Worm (Caenorhabditis elegans) whole organism, late embryonic: ENCODE results near the gene F57G12.2.

Experiments
- C38D4.7 ChIP-seq: fragments of 200-800 bp; sonication (Bioruptor generic); optimal IDR thresholded peaks from 2 replicates; lab custom pipeline; 2018; ENCODE audit warnings: mild to moderate bottlenecking, missing genetic modification characterization, moderate library complexity, missing compliant biosample characterization
- F13H6.1 ChIP-seq: sonication (generic microtip); optimal IDR thresholded peaks from 2 replicates; lab custom pipeline; 2016; ENCODE audit warnings: missing genetic modification characterization, missing compliant biosample characterization
- ama-1 ChIP-seq: fragments of 150-350 bp; optimal IDR thresholded peaks from 2 replicates; lab custom pipeline; 2014
- ceh-14 ChIP-seq: sonication (generic microtip); optimal IDR thresholded peaks from 2 replicates; lab custom pipeline; 2016; ENCODE audit warnings: missing genotype, missing genetic modification characterization, missing compliant biosample characterization
- ceh-18 ChIP-seq: sonication (generic microtip); optimal IDR thresholded peaks from 2 replicates; lab custom pipeline; 2016; ENCODE audit warnings: missing genetic modification characterization, missing compliant biosample characterization
- ceh-19 ChIP-seq: fragments of 200-800 bp; sonication (Bioruptor generic); optimal IDR thresholded peaks from 2 replicates; lab custom pipeline; 2018; ENCODE audit warnings: mild to moderate bottlenecking, missing genetic modification characterization, missing compliant biosample characterization
- ceh-31 ChIP-seq: sonication (generic microtip); optimal IDR thresholded peaks from 2 replicates; lab custom pipeline; 2016; ENCODE audit warnings: missing genetic modification characterization, missing compliant biosample characterization
- ceh-34 ChIP-seq: sonication (generic microtip); optimal IDR thresholded peaks from 2 replicates; lab custom pipeline; 2016; ENCODE audit warnings: mild to moderate bottlenecking, missing genetic modification characterization, missing compliant biosample characterization
- ceh-45 ChIP-seq: fragments of 200-800 bp; sonication (Bioruptor generic); IDR thresholded peaks from 2 replicates; pipeline ENCODE4 v1.3.6; 2022; ENCODE audit warnings: missing genetic modification reagents, missing genetic modification characterization, missing compliant biosample characterization
- ceh-9 ChIP-seq: sonication (generic microtip); optimal IDR thresholded peaks from 2 replicates; lab custom pipeline; 2016; ENCODE audit warnings: mild to moderate bottlenecking, missing genetic modification characterization, inconsistent platforms, missing compliant biosample characterization
- dmd-4 ChIP-seq: sonication (generic microtip); optimal IDR thresholded peaks from 2 replicates; lab custom pipeline; 2016; ENCODE audit warnings: borderline replicate concordance, missing genetic modification characterization, missing compliant biosample characterization
- dve-1 ChIP-seq: sonication (generic microtip); optimal IDR thresholded peaks from 2 replicates; lab custom pipeline; 2017; ENCODE audit warnings: antibody characterized with exemption, mild to moderate bottlenecking, missing genetic modification characterization, missing compliant biosample characterization
- fax-1 ChIP-seq: sonication (generic microtip); optimal IDR thresholded peaks from 2 replicates; lab custom pipeline; 2016; ENCODE audit warnings: missing genotype, missing genetic modification characterization, missing compliant biosample characterization
- fkh-10 ChIP-seq: fragments of 150-350 bp; optimal IDR thresholded peaks from 2 replicates; lab custom pipeline; 2014; ENCODE audit warnings: missing biosample characterization, missing genetic modification reagents, missing genetic modification characterization
- hlh-13 ChIP-seq: fragments of 200-800 bp; sonication (Bioruptor generic); optimal IDR thresholded peaks from 2 replicates; lab custom pipeline; 2018; ENCODE audit warnings: mild to moderate bottlenecking, missing genetic modification characterization, missing compliant biosample characterization
- hlh-30 ChIP-seq: sonication (generic microtip); optimal IDR thresholded peaks from 2 replicates; lab custom pipeline; 2017; ENCODE audit warnings: antibody characterized with exemption, missing genetic modification characterization, missing compliant biosample characterization; ENCODE audit not compliant: insufficient read depth
- hlh-6 ChIP-seq: sonication (generic microtip); optimal IDR thresholded peaks from 2 replicates; lab custom pipeline; 2016; ENCODE audit warnings: missing genotype, missing genetic modification characterization, missing compliant biosample characterization
- hlh-8 ChIP-seq: sonication (generic microtip); optimal IDR thresholded peaks from 2 replicates; lab custom pipeline; 2016; ENCODE audit warnings: missing genotype, missing genetic modification characterization, missing compliant biosample characterization
- nhr-11 ChIP-seq: fragments of 150-350 bp; optimal IDR thresholded peaks from 2 replicates; lab custom pipeline; 2014; ENCODE audit warnings: missing biosample characterization, missing genetic modification characterization
- nhr-232 ChIP-seq: sonication (generic microtip); optimal IDR thresholded peaks from 2 replicates; lab custom pipeline; 2016; ENCODE audit warnings: missing genetic modification characterization, missing compliant biosample characterization
- odd-2 ChIP-seq: sonication (generic microtip); optimal IDR thresholded peaks from 2 replicates; lab custom pipeline; 2017; ENCODE audit warnings: antibody characterized with exemption, mild to moderate bottlenecking, missing genetic modification characterization, missing compliant biosample characterization
- pag-3 ChIP-seq: sonication (generic microtip); optimal IDR thresholded peaks from 2 replicates; lab custom pipeline; 2016; ENCODE audit warnings: missing compliant biosample characterization, missing genetic modification characterization, borderline replicate concordance
- pat-9 ChIP-seq: fragments of 200-800 bp; sonication (Bioruptor generic); optimal IDR thresholded peaks from 2 replicates; lab custom pipeline; 2018; ENCODE audit warnings: mild to moderate bottlenecking, missing genetic modification characterization, moderate library complexity, missing compliant biosample characterization
- pax-1 ChIP-seq: fragments of 150-350 bp; optimal IDR thresholded peaks from 2 replicates; lab custom pipeline; 2014; ENCODE audit warnings: missing biosample characterization, missing genetic modification characterization
- pha-2 ChIP-seq: sonication (generic microtip); optimal IDR thresholded peaks from 2 replicates; lab custom pipeline; 2017; ENCODE audit warnings: mild to moderate bottlenecking, missing genetic modification characterization, missing compliant biosample characterization
- pros-1 ChIP-seq: fragments of 150-350 bp; optimal IDR thresholded peaks from 2 replicates; lab custom pipeline; 2014; ENCODE audit warnings: missing biosample characterization, missing genetic modification reagents, missing genetic modification characterization
- ref-2 ChIP-seq: sonication (generic microtip); optimal IDR thresholded peaks from 2 replicates; lab custom pipeline; 2016; ENCODE audit warnings: missing genetic modification characterization, missing compliant biosample characterization
- rnt-1 ChIP-seq: sonication (generic microtip); optimal IDR thresholded peaks from 2 replicates; lab custom pipeline; 2016; ENCODE audit warnings: missing genetic modification characterization, missing compliant biosample characterization
- sox-2 ChIP-seq: fragments of 200-800 bp; sonication (Bioruptor generic); IDR thresholded peaks from 2 replicates; pipeline ENCODE4 v1.3.6; 2022; ENCODE audit warnings: missing genetic modification reagents, missing genetic modification characterization, missing compliant biosample characterization
- sox-4 ChIP-seq: sonication (generic microtip); optimal IDR thresholded peaks from 2 replicates; lab custom pipeline; 2017; ENCODE audit warnings: mild to moderate bottlenecking, missing genetic modification characterization, inconsistent platforms, missing compliant biosample characterization
- unc-42 ChIP-seq: sonication (generic microtip); optimal IDR thresholded peaks from 2 replicates; lab custom pipeline; 2016; ENCODE audit warnings: missing genotype, missing genetic modification characterization, missing compliant biosample characterization
- unc-55 ChIP-seq: sonication (generic microtip); optimal IDR thresholded peaks from 2 replicates; lab custom pipeline; 2017; ENCODE audit warnings: missing biosample characterization, missing genetic modification reagents, missing genetic modification characterization
- zip-5 ChIP-seq: sonication (generic microtip); optimal IDR thresholded peaks from 2 replicates; lab custom pipeline; 2016; ENCODE audit warnings: missing genetic modification characterization, missing compliant biosample characterization
- ztf-16 ChIP-seq: sonication (generic microtip); optimal IDR thresholded peaks from 2 replicates; lab custom pipeline; 2017; ENCODE audit warnings: missing genetic modification characterization, missing compliant biosample characterization

The F57G12.2 gene

ce11 chrX:12182684-12183477 is 23.0 kb upstream of the F57G12.2 start (continued):
- no peak for TF ChIP-seq nhr-232
- TF ChIP-seq dve-1 = no peak
- TF ChIP-seq ceh-9 (tag; lab: Kevin White, UChicago) = no peak
- peak; percentile 17 for TF ChIP-seq sox-4 (tag; lab: Kevin White, UChicago)
- peak; percentile 21 for TF ChIP-seq hlh-8
- TF ChIP-seq nhr-11 = no peak
- no peak for TF ChIP-seq rnt-1 (tag; lab: Kevin White, UChicago)
- TF ChIP-seq ceh-34 (tag; lab: Kevin White, UChicago) = no peak
- TF ChIP-seq pag-3 (tag; lab: Kevin White, UChicago) = no peak
- TF ChIP-seq ama-1 (lab: Kevin White, UChicago) = no peak
- TF ChIP-seq ceh-18 (tag; lab: Kevin White, UChicago) = no peak
- no peak for TF ChIP-seq hlh-6
- no peak for TF ChIP-seq ceh-45
- no peak for TF ChIP-seq dmd-4
- no peak for TF ChIP-seq F13H6.1 (tag; lab: Kevin White, UChicago)
- no peak for TF ChIP-seq zip-5 (tag; lab: Kevin White, UChicago)
- TF ChIP-seq ceh-14 (tag; lab: Kevin White, UChicago) = peak; percentile 54
- TF ChIP-seq fkh-10 (GFP tag; lab: Kevin White, UChicago) = no peak
- TF ChIP-seq pros-1 (tag; lab: Kevin White, UChicago) = no peak
- no peak for TF ChIP-seq ztf-16
- no peak for TF ChIP-seq pha-2 (tag; lab: Kevin White, UChicago)
- TF ChIP-seq hlh-30 (tag; lab: Kevin White, UChicago) = no peak
- TF ChIP-seq pax-1 (tag; lab: Kevin White, UChicago) = no peak
- no peak for TF ChIP-seq sox-2 (GFP tag; lab: Robert Waterston, UW)
- TF ChIP-seq odd-2 (tag; lab: Kevin White, UChicago) = no peak
- no peak for TF ChIP-seq C38D4.7 (GFP tag; lab: Kevin White, UChicago)

DNA sequence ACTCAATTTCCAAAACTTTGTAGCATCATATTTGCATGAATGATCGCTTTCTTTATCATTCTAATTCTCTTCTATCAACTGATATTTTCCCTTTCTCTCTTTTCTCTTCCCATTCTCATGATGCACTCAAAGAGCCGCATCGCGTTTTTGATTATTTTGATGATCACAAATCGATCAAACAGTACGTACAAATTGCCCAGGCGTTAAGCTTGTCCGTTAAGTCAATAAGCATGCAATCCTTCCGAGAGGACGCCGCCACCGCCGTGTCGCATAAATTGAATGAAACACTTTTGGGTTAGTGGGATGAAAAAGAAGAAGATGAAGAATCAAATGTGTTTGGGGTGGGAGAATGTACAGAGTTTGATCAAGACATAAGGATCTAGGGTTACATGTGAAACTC is 21.8 kb upstream of the F57G12.2 start:
- TF ChIP-seq nhr-11 (no peak), hlh-13 (GFP tag; lab: Kevin White, UChicago) (no peak), unc-42 (tag; lab: Kevin White, UChicago) (peak; percentile 26), pha-2 (tag; lab: Kevin White, UChicago) (peak; percentile 26), hlh-8 (no peak)

ce11 chrX:12180681-12181080 is 20.8 kb upstream of the F57G12.2 start:
- TF ChIP-seq ceh-34 (tag; lab: Kevin White, UChicago) (no peak), odd-2 (tag; lab: Kevin White, UChicago) (no peak), pros-1 (tag; lab: Kevin White, UChicago) (peak; percentile 46), unc-42 (tag; lab: Kevin White, UChicago) (peak; percentile 12), unc-55 (peak; percentile 54), ceh-31 (tag; lab: Kevin White, UChicago) (peak; percentile 84)

DNA sequence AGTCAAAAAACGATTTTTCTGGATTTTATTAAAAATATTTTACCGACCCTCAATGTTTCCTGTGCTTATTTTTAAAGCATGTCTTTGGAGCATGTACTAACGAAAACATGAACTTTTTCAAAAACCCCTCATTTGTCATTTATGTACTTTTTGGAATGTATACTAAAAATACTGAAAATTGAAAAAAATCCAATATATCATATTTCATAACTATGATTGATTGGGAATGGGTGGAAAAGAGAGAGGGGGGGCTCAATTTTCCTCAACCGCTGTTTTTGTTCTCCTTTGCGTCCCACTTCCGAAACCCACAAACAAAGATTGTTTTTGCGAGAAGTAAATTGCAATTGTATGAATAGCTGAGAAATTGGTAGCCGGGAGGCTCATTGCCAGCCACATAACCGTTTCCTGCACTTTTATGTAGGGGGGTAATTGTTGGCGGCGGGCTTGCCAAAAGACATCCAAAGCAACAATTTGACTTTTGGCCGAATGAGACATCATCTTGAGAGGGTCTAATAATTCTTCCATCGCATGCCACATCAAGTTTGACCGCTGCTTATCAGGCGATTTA is 20.0 kb upstream of the F57G12.2 start:
- TF ChIP-seq ref-2 (tag; lab: Kevin White, UChicago) (peak; percentile 6), fax-1 (tag; lab: Kevin White, UChicago) (no peak), fkh-10 (GFP tag; lab: Kevin White, UChicago) (no peak), ceh-19 (GFP tag; lab: Kevin White, UChicago) (peak; percentile 32), pat-9 (tag; lab: Kevin White, UChicago) (no peak), ceh-34 (tag; lab: Kevin White, UChicago) (peak; percentile 12), ceh-45 (no peak)
